Fruit fly (Drosophila melanogaster): ENCODE measurements around the gene Spc105R.

Gene Spc105R

DNA sequence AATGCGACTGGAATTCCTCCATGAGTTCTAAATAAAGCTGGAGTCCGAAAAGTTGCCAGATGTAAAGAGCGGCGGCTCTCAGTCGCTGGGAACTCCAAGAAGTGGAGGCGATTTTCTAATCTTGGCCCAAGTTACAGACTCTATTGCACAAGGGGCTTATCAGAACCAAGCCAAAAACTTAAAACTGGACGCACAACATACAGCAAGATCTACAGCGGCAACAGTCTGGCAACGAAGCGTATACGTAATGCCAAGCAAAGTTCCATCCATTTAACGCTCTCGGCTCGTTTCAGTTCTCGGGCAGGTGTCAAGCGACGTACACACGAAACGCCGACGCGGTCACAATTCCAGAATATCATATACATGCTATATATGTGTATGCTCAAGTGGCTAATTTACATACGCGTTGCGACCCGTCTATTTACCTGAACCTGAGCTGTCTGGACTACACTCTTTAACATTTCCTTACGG, 37.7 kb downstream of the Spc105R start:
- TF ChIP-seq Sin3A (optimal IDR thresholded peaks at IDR 0.05): no peak
- TF ChIP-seq Myc (optimal IDR thresholded peaks at IDR 0.05): no peak
- no peak for TF ChIP-seq h (optimal IDR thresholded peaks at IDR 0.05)
- TF ChIP-seq insv (optimal IDR thresholded peaks at IDR 0.05): no peak
- TF ChIP-seq ttk (optimal IDR thresholded peaks at IDR 0.05): no peak
- TF ChIP-seq psq (optimal IDR thresholded peaks at IDR 0.05): no peak

DNA sequence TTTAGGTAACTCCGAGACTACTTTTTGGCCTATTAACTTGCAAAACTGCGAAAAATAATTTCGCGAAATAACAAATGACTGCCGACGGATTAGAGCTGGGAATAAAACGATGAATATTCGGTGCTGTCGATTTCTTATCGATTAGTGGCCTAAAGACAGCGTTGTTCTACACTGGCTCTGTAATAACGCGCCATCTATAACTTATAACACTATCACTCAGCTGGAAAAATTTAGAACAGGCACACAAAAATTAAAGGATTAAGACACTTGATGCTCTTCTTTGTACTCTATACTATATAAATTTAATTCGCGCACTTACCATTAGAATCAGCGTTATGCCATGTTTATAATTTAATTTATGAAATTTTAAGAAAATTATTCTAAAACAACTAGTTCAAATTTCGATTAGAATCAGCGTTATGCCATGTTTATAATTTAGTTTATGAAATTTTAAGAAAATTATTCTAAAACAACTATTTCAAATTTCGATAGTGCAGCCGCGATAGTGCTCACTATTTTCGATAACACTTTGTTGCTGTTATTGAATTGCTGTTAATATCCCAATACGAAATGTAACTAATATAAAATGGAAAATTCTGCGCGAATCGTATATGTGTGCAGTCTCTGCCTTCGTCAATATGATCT, 41.4 kb downstream of the Spc105R start, which contains the start of the genes CSN3 and CG11456:
CSN3 (minus strand) TSS at position 112 of the 645 bp plus-strand sequence.
CG11456 (plus strand) TSS at position 523 of the 645 bp plus-strand sequence.
- TF ChIP-seq ttk (optimal IDR thresholded peaks at IDR 0.05): no peak
- no peak for TF ChIP-seq Myc (optimal IDR thresholded peaks at IDR 0.05)
- TF ChIP-seq Sin3A (optimal IDR thresholded peaks at IDR 0.05): no peak
- TF ChIP-seq psq (optimal IDR thresholded peaks at IDR 0.05): no peak
- TF ChIP-seq h (optimal IDR thresholded peaks at IDR 0.05): no peak
- no peak for TF ChIP-seq insv (optimal IDR thresholded peaks at IDR 0.05)

DNA sequence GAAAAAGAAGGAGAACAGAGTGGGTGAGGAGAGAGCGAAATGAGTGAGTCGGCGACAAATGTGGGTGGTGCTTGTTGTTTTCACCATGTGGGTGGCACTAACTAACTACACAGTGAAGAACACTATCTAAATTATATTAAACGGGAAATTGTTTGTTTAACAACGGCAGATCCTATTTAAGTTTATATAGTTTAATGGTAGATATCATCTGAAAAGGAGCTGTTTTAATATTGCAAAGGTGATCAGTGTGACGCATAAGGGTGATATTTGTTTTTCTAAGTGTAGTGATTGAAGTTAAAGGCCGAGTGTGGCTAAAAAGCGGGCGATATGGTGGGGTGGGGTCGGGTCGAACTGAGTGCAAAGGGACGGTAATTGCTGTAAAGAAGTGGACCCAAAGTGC, 48.4 kb downstream of the Spc105R start:
- TF ChIP-seq Sin3A (optimal IDR thresholded peaks at IDR 0.05): no peak
